Worm (Caenorhabditis elegans) whole organism, early embryonic: ENCODE results near the gene Y105C5A.1268.

Experiments used
- B0310.2 ChIP-seq: sonication (generic microtip); optimal IDR thresholded peaks from 2 replicates; lab custom pipeline; 2016; ENCODE audit warnings: mild to moderate bottlenecking, missing genetic modification characterization, missing compliant biosample characterization
- F13C5.2 ChIP-seq: sonication (generic microtip); optimal IDR thresholded peaks from 2 replicates; lab custom pipeline; 2017; ENCODE audit warnings: mild to moderate bottlenecking, missing genetic modification characterization, inconsistent platforms, missing compliant biosample characterization
- aly-1 ChIP-seq: sonication (generic microtip); optimal IDR thresholded peaks from 2 replicates; lab custom pipeline; 2016; ENCODE audit warnings: missing genetic modification characterization, missing compliant biosample characterization
- ama-1 ChIP-seq: fragments of 150-350 bp; optimal IDR thresholded peaks from 2 replicates; lab custom pipeline; 2014
- ceh-13 ChIP-seq: fragments of 200-800 bp; sonication (Bioruptor generic); optimal IDR thresholded peaks from 2 replicates; lab custom pipeline; 2018; ENCODE audit warnings: mild to moderate bottlenecking, missing genetic modification characterization, missing compliant biosample characterization
- ceh-36 ChIP-seq: sonication (generic microtip); optimal IDR thresholded peaks from 2 replicates; lab custom pipeline; 2016; ENCODE audit warnings: missing genetic modification characterization, inconsistent platforms, missing compliant biosample characterization
- ets-7 ChIP-seq: sonication (generic microtip); optimal IDR thresholded peaks from 2 replicates; lab custom pipeline; 2016; ENCODE audit warnings: missing genotype, missing genetic modification characterization, missing compliant biosample characterization
- flt-1 ChIP-seq: fragments of 200-800 bp; sonication (Bioruptor generic); IDR thresholded peaks from 2 replicates; pipeline ENCODE4 v1.3.6; 2022; ENCODE audit warnings: missing genetic modification characterization, missing compliant biosample characterization
- hmbx-1 ChIP-seq: sonication (generic microtip); optimal IDR thresholded peaks from 2 replicates; lab custom pipeline; 2016; ENCODE audit warnings: mild to moderate bottlenecking, missing genetic modification characterization, missing compliant biosample characterization
- hmg-4 ChIP-seq: fragments of 200-800 bp; sonication (Bioruptor generic); optimal IDR thresholded peaks from 2 replicates; lab custom pipeline; 2018; ENCODE audit warnings: mild to moderate bottlenecking, missing genetic modification characterization, missing compliant biosample characterization
- hnd-1 ChIP-seq: sonication (generic microtip); optimal IDR thresholded peaks from 2 replicates; lab custom pipeline; 2016; ENCODE audit warnings: missing genetic modification characterization, missing compliant biosample characterization
- pes-1 ChIP-seq: fragments of 200-800 bp; sonication (Bioruptor generic); IDR thresholded peaks from 2 replicates; pipeline ENCODE4 v1.3.6; 2022; ENCODE audit warnings: missing genetic modification reagents, missing genetic modification characterization, missing compliant biosample characterization
- scrt-1 ChIP-seq: fragments of 200-800 bp; sonication (Bioruptor generic); IDR thresholded peaks from 2 replicates; pipeline ENCODE4 v1.3.6; 2022; ENCODE audit warnings: missing genetic modification characterization, missing compliant biosample characterization
- sea-1 ChIP-seq: fragments of 200-800 bp; sonication (Bioruptor generic); conservative IDR thresholded peaks from 2 replicates; pipeline ENCODE4 v1.3.6; 2022; ENCODE audit warnings: missing genetic modification characterization, missing compliant biosample characterization
- tbx-11 ChIP-seq: fragments of 200-800 bp; sonication (Bioruptor generic); IDR thresholded peaks from 2 replicates; pipeline ENCODE4 v1.3.6; 2022; ENCODE audit warnings: missing genetic modification characterization, missing compliant biosample characterization
- tbx-37 ChIP-seq: fragments of 200-800 bp; sonication (Bioruptor generic); conservative IDR thresholded peaks from 2 replicates; pipeline ENCODE4 v1.3.6; 2022; ENCODE audit warnings: missing genetic modification reagents, missing genetic modification characterization, missing compliant biosample characterization
- tra-4 ChIP-seq: sonication (generic microtip); optimal IDR thresholded peaks from 2 replicates; lab custom pipeline; 2017; ENCODE audit warnings: missing genetic modification characterization, missing compliant biosample characterization

Gene Y105C5A.1268

DNA sequence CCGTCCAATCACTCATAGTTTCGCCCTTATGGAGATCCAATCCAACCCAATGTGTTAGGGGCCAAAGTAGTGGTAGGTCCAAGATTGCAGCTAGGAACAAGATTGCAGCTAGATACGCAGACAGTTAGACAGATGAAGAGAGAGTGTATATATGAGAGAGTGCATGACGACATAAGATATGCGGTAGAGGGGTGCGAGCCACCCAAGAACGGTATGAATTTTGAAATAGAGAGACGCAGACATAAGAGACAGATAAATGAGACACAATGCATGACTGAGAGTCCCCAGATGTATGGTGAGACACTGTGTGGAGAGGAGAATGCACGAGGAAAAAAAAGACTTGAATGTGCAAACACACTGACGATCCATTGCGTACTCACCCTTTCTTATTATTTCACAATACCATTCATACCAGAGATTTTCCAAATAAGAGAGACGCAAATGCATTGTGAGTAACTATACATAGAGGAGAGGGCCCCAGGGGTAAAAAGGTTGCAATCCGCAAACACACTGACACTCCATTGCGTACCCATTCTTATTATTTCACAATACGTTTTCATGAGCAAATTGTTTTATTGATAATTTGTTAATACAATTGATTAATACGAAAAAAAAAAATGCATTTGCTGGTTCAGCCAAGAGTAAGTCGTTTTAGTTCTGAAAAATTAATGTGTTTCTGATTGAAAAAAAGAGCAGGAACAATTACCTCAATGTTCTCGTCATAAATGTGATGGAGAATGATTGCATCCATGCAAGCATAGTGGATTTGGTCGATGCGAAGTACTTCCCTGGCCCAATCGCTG, at the start of gene Y105C5A.1268, which contains the start of gene Y105C5A.1272:
Y105C5A.1268 (minus strand) TSS at position 51 of the 803 bp plus-strand sequence.
Y105C5A.1272 (plus strand) TSS at position 575 of the 803 bp plus-strand sequence.
- peak; percentile 62 for TF ChIP-seq hmg-4 (GFP tag; lab: Kevin White, UChicago)
- TF ChIP-seq F13C5.2, result peak; percentile 51

DNA sequence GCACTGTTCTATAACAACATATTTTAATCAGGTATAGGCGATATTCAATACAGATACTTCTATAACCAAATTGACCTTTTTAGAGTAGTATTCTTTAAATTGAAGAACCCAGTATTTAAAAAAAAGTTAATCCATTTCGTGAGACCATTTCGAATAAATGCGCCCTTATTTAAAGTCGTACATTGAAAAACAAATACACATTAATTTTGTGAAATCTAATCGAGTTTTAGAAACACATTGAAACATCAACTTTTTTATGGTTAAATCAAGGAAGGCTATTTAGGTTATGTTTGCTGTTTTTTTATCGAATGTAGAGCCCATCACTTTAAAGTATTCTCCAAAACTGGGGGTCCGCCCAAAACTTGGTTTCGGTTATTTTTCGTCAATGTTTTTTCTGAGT, 49.0 kb upstream of the Y105C5A.1268 start:
- TF ChIP-seq ets-7 (tag; lab: Kevin White, UChicago) (no peak), tbx-11 (GFP tag; lab: Robert Waterston, UW) (no peak), sea-1 (no peak), B0310.2 (tag; lab: Kevin White, UChicago) (no peak), aly-1 (tag; lab: Kevin White, UChicago) (no peak), hnd-1 (no peak), tbx-37 (GFP tag; lab: Robert Waterston, UW) (no peak), ceh-36 (tag; lab: Kevin White, UChicago) (no peak), ceh-13 (no peak), pes-1 (GFP tag; lab: Robert Waterston, UW) (no peak), scrt-1 (no peak), tra-4 (no peak), hmbx-1 (tag; lab: Kevin White, UChicago) (no peak), hmg-4 (GFP tag; lab: Kevin White, UChicago) (no peak), F13C5.2 (no peak), ama-1 (lab: Kevin White, UChicago) (no peak), flt-1 (GFP tag; lab: Robert Waterston, UW) (no peak)

ce11 chrIV:15693268-15693667, 47.0 kb upstream of the Y105C5A.1268 start:
- no peak for TF ChIP-seq sea-1

DNA sequence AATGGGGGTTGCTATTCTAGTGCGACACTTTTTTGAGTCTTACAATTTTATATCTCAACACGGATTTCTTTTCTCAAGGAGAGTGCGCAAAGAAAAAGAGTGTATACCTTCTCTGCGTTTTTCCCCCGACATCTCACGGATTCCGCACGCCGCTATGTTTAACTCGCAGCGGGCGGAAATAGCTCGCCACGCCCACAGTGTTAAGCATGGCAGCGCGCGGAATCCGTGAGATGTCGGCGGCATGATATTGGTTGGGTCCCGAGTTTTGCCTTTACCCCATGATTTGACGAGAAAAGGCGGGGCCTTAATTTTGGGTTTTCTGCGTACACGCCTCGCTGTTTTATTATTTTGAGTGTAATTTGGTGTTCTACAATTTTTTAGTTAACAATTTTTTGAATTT, 45.6 kb upstream of the Y105C5A.1268 start:
- TF ChIP-seq hmbx-1 (tag; lab: Kevin White, UChicago), result no peak
- TF ChIP-seq ama-1 (lab: Kevin White, UChicago), result no peak
- TF ChIP-seq ceh-13, result no peak
- TF ChIP-seq ets-7 (tag; lab: Kevin White, UChicago), result no peak

- TF ChIP-seq ama-1 (lab: Kevin White, UChicago) (no peak), tra-4 (no peak), B0310.2 (tag; lab: Kevin White, UChicago) (no peak), hnd-1 (no peak)
These were observed 42.5 kb upstream of the Y105C5A.1268 start, which contains the start of gene Y105C5A.15 for ce11 chrIV:15688524-15689479. Y105C5A.15 (plus strand) TSS chrIV:15689201.

- TF ChIP-seq hmbx-1 (tag; lab: Kevin White, UChicago) (no peak), tbx-37 (GFP tag; lab: Robert Waterston, UW) (no peak), B0310.2 (tag; lab: Kevin White, UChicago) (no peak), aly-1 (tag; lab: Kevin White, UChicago) (no peak), hmg-4 (GFP tag; lab: Kevin White, UChicago) (no peak), ceh-36 (tag; lab: Kevin White, UChicago) (no peak)
These were observed 41.6 kb upstream of the Y105C5A.1268 start for ce11 chrIV:15687825-15688224.

DNA sequence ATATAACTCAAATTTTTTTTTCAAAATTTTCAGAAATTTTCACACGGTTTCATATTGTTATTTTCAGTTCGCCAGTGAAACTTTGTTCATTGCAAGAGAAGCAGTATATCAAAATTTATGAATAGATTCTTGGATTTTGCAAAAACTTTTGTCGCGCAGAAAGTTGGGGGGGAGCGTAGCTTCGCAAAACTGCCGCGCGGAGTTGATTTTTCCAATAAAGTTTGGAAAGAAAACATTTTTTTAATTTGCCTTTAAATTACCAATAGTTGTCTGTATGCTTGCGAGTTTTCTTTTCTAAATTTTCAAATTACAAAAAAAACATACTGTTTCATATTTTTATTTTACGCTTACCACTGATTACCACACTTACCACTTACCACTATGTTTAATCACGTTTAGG, 40.0 kb upstream of the Y105C5A.1268 start:
- TF ChIP-seq tra-4 (no peak), scrt-1 (no peak), tbx-37 (GFP tag; lab: Robert Waterston, UW) (no peak), ama-1 (lab: Kevin White, UChicago) (no peak), ets-7 (tag; lab: Kevin White, UChicago) (no peak), hmg-4 (GFP tag; lab: Kevin White, UChicago) (no peak), flt-1 (GFP tag; lab: Robert Waterston, UW) (no peak), ceh-13 (no peak), tbx-11 (GFP tag; lab: Robert Waterston, UW) (no peak), F13C5.2 (no peak), sea-1 (no peak), aly-1 (tag; lab: Kevin White, UChicago) (no peak), B0310.2 (tag; lab: Kevin White, UChicago) (no peak), hnd-1 (no peak), ceh-36 (tag; lab: Kevin White, UChicago) (no peak), pes-1 (GFP tag; lab: Robert Waterston, UW) (no peak), hmbx-1 (tag; lab: Kevin White, UChicago) (no peak)

ce11 chrIV:15684521-15684920, 38.3 kb upstream of the Y105C5A.1268 start:
- no peak for TF ChIP-seq ceh-36 (tag; lab: Kevin White, UChicago)
- no peak for TF ChIP-seq flt-1 (GFP tag; lab: Robert Waterston, UW)
- no peak for TF ChIP-seq B0310.2 (tag; lab: Kevin White, UChicago)
- TF ChIP-seq tbx-37 (GFP tag; lab: Robert Waterston, UW), result no peak
- TF ChIP-seq tbx-11 (GFP tag; lab: Robert Waterston, UW), result no peak
